Fruit fly (Drosophila melanogaster) whole organism, embryonic: Measurements from ENCODE around the gene dj-1beta.
A peak's percentile ranks its signal among the peaks of the same experiment; 100 is the strongest.

Source experiments
- ATbp ChIP-seq: fragments of 200-800 bp; sonication (Bioruptor generic); optimal IDR thresholded peaks from 2 replicates; lab custom pipeline; 2017; ENCODE audit warnings: missing biosample characterization, mild to moderate bottlenecking, missing genetic modification characterization, missing genetic modification reagents
- Asciz ChIP-seq: fragments of 200-800 bp; sonication (Bioruptor generic); optimal IDR thresholded peaks from 2 replicates; lab custom pipeline; 2017; ENCODE audit warnings: missing biosample characterization, mild to moderate bottlenecking, missing genetic modification characterization, missing genetic modification reagents
- Bdp1 ChIP-seq: fragments of 200-800 bp; sonication (Bioruptor generic); optimal IDR thresholded peaks from 3 replicates; lab custom pipeline; 2016; ENCODE audit warnings: missing biosample characterization, missing genetic modification characterization
- CG11093 ChIP-seq: fragments of 200-800 bp; sonication (Bioruptor generic); IDR thresholded peaks from 3 replicates; pipeline ENCODE4 v1.3.6; 2022; ENCODE audit warnings: missing biosample characterization, missing genetic modification characterization
- CG11398 ChIP-seq: fragments of 200-800 bp; sonication (Bioruptor generic); optimal IDR thresholded peaks from 2 replicates; lab custom pipeline; 2016; ENCODE audit warnings: missing biosample characterization, missing genetic modification characterization
- CG11456 ChIP-seq: fragments of 200-800 bp; sonication (Bioruptor generic); IDR thresholded peaks from 3 replicates; pipeline ENCODE4 v1.3.6; 2022; ENCODE audit warnings: missing biosample characterization, missing genetic modification characterization
- CG12104 ChIP-seq: fragments of 200-800 bp; sonication (Bioruptor generic); optimal IDR thresholded peaks from 3 replicates; lab custom pipeline; 2016; ENCODE audit warnings: missing biosample characterization, missing genetic modification characterization
- CG12299 ChIP-seq: fragments of 200-800 bp; sonication (Bioruptor generic); optimal IDR thresholded peaks from 2 replicates; lab custom pipeline; 2018; ENCODE audit warnings: missing biosample characterization, mild to moderate bottlenecking, missing genetic modification characterization
- CG12659 ChIP-seq: fragments of 200-800 bp; sonication (Bioruptor generic); optimal IDR thresholded peaks from 3 replicates; lab custom pipeline; 2017; ENCODE audit warnings: mild to moderate bottlenecking, missing biosample characterization, missing genetic modification reagents, missing genetic modification characterization
- CG12769 ChIP-seq: fragments of 200-800 bp; sonication (Bioruptor generic); optimal IDR thresholded peaks from 2 replicates; lab custom pipeline; 2019; ENCODE audit warnings: missing biosample characterization, mild to moderate bottlenecking, missing genetic modification characterization, moderate library complexity
- CG13296 ChIP-seq: fragments of 200-800 bp; sonication (Bioruptor generic); optimal IDR thresholded peaks from 3 replicates; lab custom pipeline; 2018; ENCODE audit warnings: missing biosample characterization, mild to moderate bottlenecking, missing genetic modification characterization
- CG15011 ChIP-seq: fragments of 200-800 bp; sonication (Bioruptor generic); optimal IDR thresholded peaks from 3 replicates; lab custom pipeline; 2018; ENCODE audit warnings: missing biosample characterization, mild to moderate bottlenecking, missing genetic modification characterization
- CG15479 ChIP-seq: fragments of 200-800 bp; sonication (Bioruptor generic); optimal IDR thresholded peaks from 3 replicates; lab custom pipeline; 2019; ENCODE audit warnings: missing biosample characterization, mild to moderate bottlenecking, missing genetic modification characterization, moderate library complexity
- CG15696 ChIP-seq: fragments of 200-800 bp; sonication (Bioruptor generic); optimal IDR thresholded peaks from 2 replicates; lab custom pipeline; 2019; ENCODE audit warnings: missing biosample characterization, mild to moderate bottlenecking, missing genetic modification characterization, moderate library complexity
- CG17361 ChIP-seq: fragments of 200-800 bp; sonication (Bioruptor generic); IDR thresholded peaks from 3 replicates; pipeline ENCODE4 v1.3.6; 2022; ENCODE audit warnings: missing biosample characterization, missing genetic modification characterization
- CG17385 ChIP-seq: fragments of 200-800 bp; sonication (Bioruptor generic); optimal IDR thresholded peaks from 3 replicates; lab custom pipeline; 2018; ENCODE audit warnings: missing biosample characterization, mild to moderate bottlenecking, missing genetic modification characterization
- CG3065 ChIP-seq: fragments of 200-800 bp; sonication (Bioruptor generic); optimal IDR thresholded peaks from 2 replicates; lab custom pipeline; 2016; ENCODE audit warnings: missing biosample characterization, missing genetic modification characterization
- CG31365 ChIP-seq: fragments of 200-800 bp; sonication (Bioruptor generic); optimal IDR thresholded peaks from 2 replicates; lab custom pipeline; 2018; ENCODE audit warnings: missing biosample characterization, mild to moderate bottlenecking, missing genetic modification characterization
- CG42726 ChIP-seq: fragments of 200-800 bp; sonication (Bioruptor generic); IDR thresholded peaks from 2 replicates; pipeline ENCODE4 v1.3.6; 2022; ENCODE audit warnings: missing biosample characterization, missing genetic modification characterization; ENCODE audit not compliant: partially characterized antibody
- CG6175 ChIP-seq: fragments of 200-800 bp; sonication (Bioruptor generic); IDR thresholded peaks from 3 replicates; pipeline ENCODE4 v1.3.6; 2022; ENCODE audit warnings: missing biosample characterization, missing genetic modification characterization
- CG7372 ChIP-seq: fragments of 200-800 bp; sonication (Bioruptor generic); IDR thresholded peaks from 2 replicates; pipeline ENCODE4 v1.3.6; 2022; ENCODE audit warnings: missing biosample characterization, missing genetic modification characterization
- CG7556 ChIP-seq: fragments of 200-800 bp; sonication (Bioruptor generic); optimal IDR thresholded peaks from 2 replicates; lab custom pipeline; 2017; ENCODE audit warnings: missing biosample characterization, mild to moderate bottlenecking, missing genetic modification characterization
- CG7745 ChIP-seq: fragments of 200-800 bp; sonication (Bioruptor generic); optimal IDR thresholded peaks from 2 replicates; lab custom pipeline; 2018; ENCODE audit warnings: missing biosample characterization, mild to moderate bottlenecking, missing genetic modification characterization, moderate library complexity
- CG8290 ChIP-seq, 3 experiments: fragments of 200-800 bp; sonication (Bioruptor generic); optimal IDR thresholded peaks; 2 replicates each; lab custom pipeline; 2016 to 2019; ENCODE audit warnings: missing biosample characterization in 3 of 3, missing genetic modification characterization in 3 of 3, mild to moderate bottlenecking in 2 of 3, moderate library complexity in 1 of 3
- CG9727 ChIP-seq: fragments of 200-800 bp; sonication (Bioruptor generic); optimal IDR thresholded peaks from 3 replicates; lab custom pipeline; 2017; ENCODE audit warnings: missing biosample characterization, mild to moderate bottlenecking, missing genetic modification characterization
- CoRest ChIP-seq: fragments of 200-800 bp; sonication (Bioruptor generic); optimal IDR thresholded peaks from 3 replicates; lab custom pipeline; 2018; ENCODE audit warnings: missing biosample characterization, mild to moderate bottlenecking, missing genetic modification characterization, moderate library complexity
- Deaf1 ChIP-seq: fragments of 200-800 bp; optimal IDR thresholded peaks from 3 replicates; lab custom pipeline; 2019; ENCODE audit warnings: missing biosample characterization, mild to moderate bottlenecking, missing genetic modification characterization, moderate library complexity
- Dek ChIP-seq: fragments of 200-800 bp; sonication (Bioruptor generic); optimal IDR thresholded peaks from 3 replicates; lab custom pipeline; 2019; ENCODE audit warnings: missing biosample characterization, mild to moderate bottlenecking, missing genetic modification characterization, moderate library complexity
- Dip2 ChIP-seq: fragments of 200-800 bp; sonication (Bioruptor generic); IDR thresholded peaks from 2 replicates; pipeline ENCODE4 v1.3.6; 2022; ENCODE audit warnings: missing biosample characterization, missing genetic modification characterization
- Doc2 ChIP-seq: fragments of 200-800 bp; sonication (Bioruptor generic); IDR thresholded peaks from 2 replicates; pipeline ENCODE4 v1.3.6; 2022; ENCODE audit warnings: missing biosample characterization, missing genetic modification characterization
- Drgx ChIP-seq: fragments of 200-800 bp; sonication (Bioruptor generic); IDR thresholded peaks from 2 replicates; pipeline ENCODE4 v1.3.6; 2022; ENCODE audit warnings: missing biosample characterization, missing genetic modification characterization
- E2f1 ChIP-seq: fragments of 200-800 bp; sonication (Bioruptor generic); IDR thresholded peaks from 2 replicates; pipeline ENCODE4 v1.3.6; 2022; ENCODE audit warnings: missing biosample characterization, missing genetic modification characterization
- Eip74EF ChIP-seq, 2 experiments: fragments of 200-800 bp in 1 of 2; fragments of >200 bp in 1 of 2; sonication (Bioruptor generic) in 1 of 2; optimal IDR thresholded peaks; 2 replicates each; lab custom pipeline; 2017 to 2019; ENCODE audit warnings: missing biosample characterization in 2 of 2, missing genetic modification characterization in 2 of 2, mild to moderate bottlenecking in 1 of 2, moderate library complexity in 1 of 2
- Gsc ChIP-seq: fragments of 200-800 bp; sonication (Bioruptor generic); IDR thresholded peaks from 2 replicates; pipeline ENCODE4 v1.3.6; 2022; ENCODE audit warnings: missing biosample characterization, missing genetic modification characterization
- HLH4C ChIP-seq: fragments of 200-800 bp; sonication (Bioruptor generic); IDR thresholded peaks from 3 replicates; pipeline ENCODE4 v1.3.6; 2022; ENCODE audit warnings: missing biosample characterization, missing genetic modification characterization; ENCODE audit not compliant: partially characterized antibody
- Hmx ChIP-seq: fragments of 200-800 bp; sonication (Bioruptor generic); optimal IDR thresholded peaks from 2 replicates; lab custom pipeline; 2016; ENCODE audit warnings: missing biosample characterization, missing genetic modification characterization
- Jarid2 ChIP-seq: fragments of 200-800 bp; sonication (Bioruptor generic); optimal IDR thresholded peaks from 3 replicates; lab custom pipeline; 2017; ENCODE audit warnings: mild to moderate bottlenecking, missing biosample characterization, missing genetic modification reagents, missing genetic modification characterization
- Mrtf ChIP-seq: fragments of 200-800 bp; sonication (Bioruptor generic); IDR thresholded peaks from 3 replicates; pipeline ENCODE4 v1.3.6; 2022; ENCODE audit warnings: missing biosample characterization, missing genetic modification characterization
- Sry-δ ChIP-seq: fragments of 200-800 bp; sonication (Bioruptor generic); optimal IDR thresholded peaks from 2 replicates; lab custom pipeline; 2016; ENCODE audit warnings: missing biosample characterization, missing genetic modification characterization
- aop ChIP-seq: fragments of 200-800 bp; sonication (Bioruptor generic); IDR thresholded peaks from 2 replicates; pipeline ENCODE4 v1.3.6; 2022; ENCODE audit warnings: missing biosample characterization, missing genetic modification characterization
- az2 ChIP-seq: fragments of 200-800 bp; sonication (Bioruptor generic); optimal IDR thresholded peaks from 3 replicates; lab custom pipeline; 2016; ENCODE audit warnings: missing biosample characterization, missing genetic modification characterization
- chm ChIP-seq: fragments of 200-800 bp; sonication (Bioruptor generic); IDR thresholded peaks from 2 replicates; pipeline ENCODE4 v1.3.6; 2022; ENCODE audit warnings: missing biosample characterization, missing genetic modification characterization
- disco-r ChIP-seq: fragments of 200-800 bp; sonication (Bioruptor generic); optimal IDR thresholded peaks from 2 replicates; lab custom pipeline; 2016; ENCODE audit warnings: missing biosample characterization, missing genetic modification characterization
- dmrt99B ChIP-seq: fragments of 200-800 bp; sonication (Bioruptor generic); optimal IDR thresholded peaks from 2 replicates; lab custom pipeline; 2018; ENCODE audit warnings: missing biosample characterization, mild to moderate bottlenecking, missing genetic modification characterization, moderate library complexity
- fd102C ChIP-seq: fragments of 200-800 bp; sonication (Bioruptor generic); optimal IDR thresholded peaks from 2 replicates; lab custom pipeline; 2018; ENCODE audit warnings: missing biosample characterization, mild to moderate bottlenecking, missing genetic modification characterization, moderate library complexity
- ftz-f1 ChIP-seq: fragments of 200-800 bp; sonication (Bioruptor generic); optimal IDR thresholded peaks from 2 replicates; lab custom pipeline; 2016; ENCODE audit warnings: missing biosample characterization, missing genetic modification characterization
- kay ChIP-seq: fragments of 200-800 bp; sonication (Bioruptor generic); optimal IDR thresholded peaks from 2 replicates; lab custom pipeline; 2016; ENCODE audit warnings: missing biosample characterization, missing genetic modification characterization
- nerfin-1 ChIP-seq: fragments of 200-800 bp; sonication (Bioruptor generic); optimal IDR thresholded peaks from 3 replicates; lab custom pipeline; 2019; ENCODE audit warnings: missing biosample characterization, mild to moderate bottlenecking, missing genetic modification characterization, moderate library complexity
- pho ChIP-seq: fragments of 200-800 bp; sonication (Bioruptor generic); optimal IDR thresholded peaks from 2 replicates; lab custom pipeline; 2016; ENCODE audit warnings: missing biosample characterization, missing genetic modification characterization
- psq ChIP-seq: fragments of 200-800 bp; sonication (Bioruptor generic); optimal IDR thresholded peaks from 2 replicates; lab custom pipeline; 2017; ENCODE audit warnings: missing biosample characterization, missing genetic modification characterization
- slp2 ChIP-seq: fragments of 200-800 bp; sonication (Bioruptor generic); optimal IDR thresholded peaks from 2 replicates; lab custom pipeline; 2016; ENCODE audit warnings: missing biosample characterization, missing genetic modification characterization
- z ChIP-seq: fragments of 200-800 bp; sonication (Bioruptor generic); IDR thresholded peaks from 3 replicates; pipeline ENCODE4 v1.3.6; 2022; ENCODE audit warnings: missing biosample characterization, missing genetic modification characterization

The dj-1beta gene

dm6 chr3R:30812023-30812345 is 5.1 kb downstream of the dj-1beta start (continued):
- TF ChIP-seq kay (GFP tag; lab: Kevin White, UChicago) (no peak), disco-r (GFP tag; lab: Kevin White, UChicago) (no peak), CG15696 (tag; lab: Kevin White, UChicago) (peak; percentile 71), Bdp1 (no peak), CG17361 (GFP tag; lab: Robert Waterston, UW) (no peak), Eip74EF (GFP tag; optimal IDR thresholded peaks at IDR 0.05; lab: Kevin White, UChicago) (no peak), az2 (GFP tag; lab: Kevin White, UChicago) (no peak), CG7556 (no peak), CoRest (no peak), CG6175 (GFP tag; lab: Robert Waterston, UW) (no peak), CG11093 (GFP tag; lab: Robert Waterston, UW) (no peak), ATbp (GFP tag; lab: Kevin White, UChicago) (no peak), Hmx (GFP tag; lab: Kevin White, UChicago) (no peak), CG3065 (GFP tag; lab: Kevin White, UChicago) (no peak), fd102C (GFP tag; lab: Kevin White, UChicago) (peak; percentile 39), CG15479 (GFP tag; lab: Kevin White, UChicago) (peak; percentile 4), CG7745 (tag; lab: Kevin White, UChicago) (peak; percentile 33), CG42726 (no peak), Doc2 (GFP tag; lab: Robert Waterston, UW) (no peak), dmrt99B (tag; lab: Kevin White, UChicago) (no peak), Drgx (GFP tag; lab: Robert Waterston, UW) (no peak), Asciz (no peak), nerfin-1 (tag; lab: Kevin White, UChicago) (no peak), z (GFP tag; lab: Robert Waterston, UW) (0 out of 3 replicates have a peak, but pooled peaks have one; percentile 56), psq (GFP tag; lab: Kevin White, UChicago) (no peak), Dek (tag; lab: Kevin White, UChicago) (no peak), CG12659 (no peak), Deaf1 (no peak), CG31365 (tag; lab: Kevin White, UChicago) (no peak), CG12299 (no peak), CG9727 (GFP tag; lab: Kevin White, UChicago) (peak; percentile 24), aop (GFP tag; lab: Robert Waterston, UW) (no peak), chm (no peak), E2f1 (no peak), CG13296 (GFP tag; lab: Kevin White, UChicago) (no peak), Gsc (GFP tag; lab: Robert Waterston, UW) (no peak), CG12769 (tag; lab: Kevin White, UChicago) (no peak), Sry-δ (GFP tag; lab: Kevin White, UChicago) (no peak), CG8290 (GFP tag; optimal IDR thresholded peaks at IDR 0.05; lab: Kevin White, UChicago) (no peak), CG8290 (tag; optimal IDR thresholded peaks at IDR 0.05; lab: Kevin White, UChicago) (no peak), Dip2 (GFP tag; lab: Robert Waterston, UW) (no peak), Jarid2 (no peak), CG7372 (GFP tag; lab: Robert Waterston, UW) (no peak), CG11398 (GFP tag; lab: Kevin White, UChicago) (peak; percentile 10), CG11456 (no peak), CG15011 (GFP tag; lab: Kevin White, UChicago) (no peak), CG12104 (GFP tag; lab: Kevin White, UChicago) (no peak), slp2 (no peak), pho (no peak), CG17385 (GFP tag; lab: Kevin White, UChicago) (no peak), Mrtf (GFP tag; lab: Robert Waterston, UW) (no peak), HLH4C (GFP tag; lab: Robert Waterston, UW) (no peak), ftz-f1 (no peak)
